Worm (Caenorhabditis elegans): ENCODE results near the gene ceh-100.

Gene ceh-100

DNA sequence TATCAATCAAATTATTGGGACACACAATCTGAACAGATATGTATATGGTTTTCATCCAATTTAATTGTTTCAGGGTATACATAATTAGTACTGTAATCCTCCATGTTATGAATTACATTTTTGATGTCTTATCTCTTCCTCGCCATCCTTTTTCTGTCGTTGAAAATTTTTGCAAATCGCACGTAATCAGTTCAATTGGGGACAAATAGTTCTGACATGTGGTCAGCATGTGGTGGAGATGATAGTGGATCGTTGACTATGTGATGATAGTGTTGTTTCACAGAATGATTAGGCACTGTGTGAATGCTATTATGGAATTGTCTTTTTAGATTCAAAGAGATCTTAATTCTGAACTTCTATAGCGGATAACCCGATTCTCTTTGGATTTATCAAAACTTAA, 11.9 kb upstream of the ceh-100 start:
- TF ChIP-seq cog-1 (tag; optimal IDR thresholded peaks at IDR 0.05) (no peak), klf-2 (GFP tag; conservative IDR thresholded peaks at IDR 0.05) (no peak), ref-1 (GFP tag; conservative IDR thresholded peaks at IDR 0.05) (no peak), med-1 (GFP tag; optimal IDR thresholded peaks at IDR 0.05; ENCODE audit: insufficient read depth) (no peak), tab-1 (GFP tag; IDR thresholded peaks at IDR 0.05) (no peak), T22C8.4 (GFP tag; IDR thresholded peaks at IDR 0.05) (no peak), ztf-29 (GFP tag; IDR thresholded peaks at IDR 0.05) (no peak), ztf-23 (GFP tag; IDR thresholded peaks at IDR 0.05) (no peak), flt-1 (GFP tag; IDR thresholded peaks at IDR 0.05) (no peak)

DNA sequence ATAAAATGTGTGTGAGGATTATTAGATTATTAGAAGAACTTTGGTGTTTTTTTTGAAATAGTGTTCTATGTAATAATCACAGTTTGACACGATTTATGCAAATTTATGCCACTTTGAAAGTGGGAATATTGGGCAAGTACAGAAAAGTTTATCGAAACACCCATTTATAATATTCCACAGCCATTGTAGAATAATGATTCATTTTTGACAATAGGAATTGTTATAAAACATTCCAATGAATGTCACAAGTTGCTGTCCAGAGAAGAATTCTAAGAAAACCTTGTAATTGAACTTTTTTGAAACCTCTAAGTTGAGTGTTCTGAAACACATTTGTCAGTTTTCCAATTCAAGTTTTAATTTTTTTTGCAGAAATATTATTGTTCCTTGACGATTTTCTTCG, 8.7 kb upstream of the ceh-100 start, which contains the start of gene nspe-4:
Gene nspe-4 (plus strand): TSS at position 301 of the 400 bp plus-strand sequence.
- TF ChIP-seq med-1 (GFP tag; optimal IDR thresholded peaks at IDR 0.05; ENCODE audit: insufficient read depth), result no peak

DNA sequence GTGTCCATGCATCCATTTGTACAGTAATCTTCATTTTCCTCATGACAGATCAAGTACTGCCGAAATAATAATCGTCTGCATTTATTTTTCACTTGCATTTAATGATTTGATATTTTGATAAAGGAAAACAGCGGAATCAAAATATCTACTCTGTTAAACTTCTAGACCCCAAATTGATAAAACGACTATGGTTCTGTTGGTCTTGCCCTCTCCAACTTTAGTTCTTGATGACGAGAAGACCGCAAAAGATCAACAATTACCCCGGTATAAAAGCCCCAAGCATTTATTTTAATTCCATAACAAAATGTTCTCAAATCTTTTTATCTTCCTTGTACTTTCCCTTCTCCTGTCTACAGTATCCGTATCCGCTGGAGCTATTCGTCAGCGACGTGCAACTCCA, 5.2 kb upstream of the ceh-100 start, which contains the start of gene Y38E10A.9:
Gene Y38E10A.9 (plus strand): TSS at position 301 of the 400 bp plus-strand sequence.
- TF ChIP-seq med-1 (GFP tag; optimal IDR thresholded peaks at IDR 0.05; ENCODE audit: insufficient read depth) (no peak), ztf-29 (GFP tag; IDR thresholded peaks at IDR 0.05) (no peak), ztf-23 (GFP tag; IDR thresholded peaks at IDR 0.05) (no peak), klf-2 (GFP tag; conservative IDR thresholded peaks at IDR 0.05) (no peak), cog-1 (tag; optimal IDR thresholded peaks at IDR 0.05) (no peak), T22C8.4 (GFP tag; IDR thresholded peaks at IDR 0.05) (no peak), flt-1 (GFP tag; IDR thresholded peaks at IDR 0.05) (no peak), ref-1 (GFP tag; conservative IDR thresholded peaks at IDR 0.05) (no peak), tab-1 (GFP tag; IDR thresholded peaks at IDR 0.05) (no peak)

DNA sequence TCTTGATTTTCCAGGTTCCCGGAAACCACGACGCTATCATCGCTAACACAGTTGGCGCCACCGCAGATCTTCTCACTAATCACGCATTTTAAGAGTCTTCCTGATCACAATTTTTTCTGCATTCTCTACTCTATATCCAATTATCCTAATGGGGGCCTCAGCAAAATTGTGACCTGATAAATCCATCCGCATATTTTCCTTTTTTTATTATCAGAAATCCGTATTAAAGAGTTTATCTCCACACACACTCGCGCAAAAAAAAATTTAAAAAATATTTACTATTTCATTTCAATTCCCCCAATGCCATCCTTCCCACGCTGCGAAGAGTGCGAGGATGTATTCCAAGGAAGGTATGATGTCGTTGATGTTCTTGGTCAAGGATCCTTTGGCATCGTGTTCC, 3.4 kb upstream of the ceh-100 start, which contains the start of gene Y38E10A.8:
Gene Y38E10A.8 (plus strand): TSS at position 301 of the 400 bp plus-strand sequence.
- TF ChIP-seq ztf-29 (GFP tag; IDR thresholded peaks at IDR 0.05), result no peak
- TF ChIP-seq flt-1 (GFP tag; IDR thresholded peaks at IDR 0.05), result no peak
- TF ChIP-seq T22C8.4 (GFP tag; IDR thresholded peaks at IDR 0.05), result no peak
- TF ChIP-seq cog-1 (tag; optimal IDR thresholded peaks at IDR 0.05), result no peak
- no peak for TF ChIP-seq ref-1 (GFP tag; conservative IDR thresholded peaks at IDR 0.05)

DNA sequence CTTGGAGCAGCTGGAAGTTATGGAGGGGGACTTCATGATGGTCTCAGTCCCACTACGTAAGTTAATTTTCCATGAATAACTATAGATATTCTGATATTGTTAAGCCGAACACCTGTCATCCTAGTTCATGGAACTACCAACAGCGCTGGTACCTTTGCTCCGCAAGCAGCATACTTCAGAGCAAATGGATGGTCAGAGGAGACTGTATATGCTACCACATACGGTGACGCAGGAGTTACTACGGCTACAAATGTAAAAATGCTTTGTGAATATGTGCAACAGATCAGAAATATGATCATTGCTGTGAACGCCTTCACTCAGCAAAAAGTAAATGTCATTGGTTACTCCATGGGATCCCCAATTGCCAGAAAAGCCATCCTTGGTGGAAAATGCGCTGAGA, 2.6 kb upstream of the ceh-100 start:
- TF ChIP-seq klf-2 (GFP tag; conservative IDR thresholded peaks at IDR 0.05) (no peak), med-1 (GFP tag; optimal IDR thresholded peaks at IDR 0.05; ENCODE audit: insufficient read depth) (no peak), ztf-23 (GFP tag; IDR thresholded peaks at IDR 0.05) (no peak), flt-1 (GFP tag; IDR thresholded peaks at IDR 0.05) (no peak), cog-1 (tag; optimal IDR thresholded peaks at IDR 0.05) (no peak), ztf-29 (GFP tag; IDR thresholded peaks at IDR 0.05) (no peak), ref-1 (GFP tag; conservative IDR thresholded peaks at IDR 0.05) (no peak), tab-1 (GFP tag; IDR thresholded peaks at IDR 0.05) (no peak), T22C8.4 (GFP tag; IDR thresholded peaks at IDR 0.05) (no peak)

DNA sequence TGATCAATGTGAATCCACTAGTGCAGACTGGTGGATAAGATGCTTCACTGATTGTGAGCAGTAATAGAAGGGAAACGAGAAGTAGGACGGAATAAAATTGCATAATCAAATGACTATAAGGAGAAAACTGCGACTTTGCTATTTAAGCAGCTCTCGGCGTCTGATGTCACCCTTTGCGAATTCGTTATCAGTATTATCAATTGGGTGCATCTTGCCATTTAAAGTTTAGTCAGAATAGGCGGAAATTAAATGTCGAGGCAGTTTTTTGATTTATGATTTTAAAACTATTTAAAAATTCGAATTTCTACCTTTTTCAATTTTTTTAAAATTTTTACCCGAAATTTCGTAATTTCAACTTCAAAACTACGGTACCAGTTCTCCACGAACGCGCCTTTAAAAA, 22.5 kb downstream of the ceh-100 start, which contains the start of gene clec-4:
Gene clec-4 (minus strand): TSS at position 162 of the 400 bp plus-strand sequence.
- TF ChIP-seq med-1 (GFP tag; optimal IDR thresholded peaks at IDR 0.05; ENCODE audit: insufficient read depth) (no peak), T22C8.4 (GFP tag; IDR thresholded peaks at IDR 0.05) (no peak), ztf-29 (GFP tag; IDR thresholded peaks at IDR 0.05) (no peak), ztf-23 (GFP tag; IDR thresholded peaks at IDR 0.05) (no peak), klf-2 (GFP tag; conservative IDR thresholded peaks at IDR 0.05) (no peak), cog-1 (tag; optimal IDR thresholded peaks at IDR 0.05) (no peak), tab-1 (GFP tag; IDR thresholded peaks at IDR 0.05) (no peak), ref-1 (GFP tag; conservative IDR thresholded peaks at IDR 0.05) (no peak), flt-1 (GFP tag; IDR thresholded peaks at IDR 0.05) (no peak)

DNA sequence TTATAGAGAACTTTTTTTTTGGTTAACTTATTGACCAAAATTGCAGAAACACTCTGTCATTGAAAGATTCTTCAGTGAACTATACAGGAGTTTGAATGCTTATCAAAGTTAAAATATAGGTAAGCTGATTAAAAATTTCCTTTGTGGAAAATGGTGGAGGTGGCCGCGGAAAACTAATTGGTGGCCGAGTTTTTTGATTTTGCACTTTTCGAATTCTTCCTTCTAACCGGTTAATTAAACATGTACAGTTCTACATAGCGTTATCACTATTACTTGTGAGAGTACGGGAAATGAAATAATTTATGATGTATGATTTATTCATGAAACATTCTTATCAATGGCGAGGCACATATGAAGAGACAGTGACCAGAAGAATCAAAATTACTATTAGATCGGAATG, 25.7 kb downstream of the ceh-100 start, which contains the start of gene clec-8:
Gene clec-8 (minus strand): TSS at position 308 of the 400 bp plus-strand sequence.
- TF ChIP-seq med-1 (GFP tag; optimal IDR thresholded peaks at IDR 0.05; ENCODE audit: insufficient read depth) (no peak), tab-1 (GFP tag; IDR thresholded peaks at IDR 0.05) (no peak), ztf-29 (GFP tag; IDR thresholded peaks at IDR 0.05) (no peak)

DNA sequence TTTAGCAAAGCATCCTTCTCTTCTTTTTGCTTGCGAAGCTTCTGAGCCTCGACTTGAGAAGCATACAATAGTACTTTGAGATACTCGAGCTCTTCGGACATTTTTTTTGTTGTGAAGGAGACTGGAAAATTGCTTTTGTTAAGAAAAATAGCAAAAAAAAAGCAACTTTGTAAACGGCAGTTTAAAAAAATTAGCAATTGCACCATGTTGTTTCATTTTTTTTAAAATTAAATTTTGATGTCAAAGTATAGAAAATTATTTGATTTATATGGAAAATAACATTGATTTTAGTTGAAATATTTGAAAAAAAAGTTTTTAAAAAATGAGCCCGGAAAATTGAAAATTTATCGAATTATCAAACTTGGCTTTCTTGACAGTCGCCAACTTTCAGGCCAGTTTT, 28.8 kb downstream of the ceh-100 start, which contains the start of gene Y38E10A.3:
Gene Y38E10A.3 (minus strand): TSS at position 101 of the 400 bp plus-strand sequence.
- TF ChIP-seq med-1 (GFP tag; optimal IDR thresholded peaks at IDR 0.05; ENCODE audit: insufficient read depth), result no peak
- TF ChIP-seq cog-1 (tag; optimal IDR thresholded peaks at IDR 0.05), result no peak
- no peak for TF ChIP-seq ztf-23 (GFP tag; IDR thresholded peaks at IDR 0.05)
- no peak for TF ChIP-seq flt-1 (GFP tag; IDR thresholded peaks at IDR 0.05)
- no peak for TF ChIP-seq T22C8.4 (GFP tag; IDR thresholded peaks at IDR 0.05)
- TF ChIP-seq ztf-29 (GFP tag; IDR thresholded peaks at IDR 0.05), result no peak
- no peak for TF ChIP-seq tab-1 (GFP tag; IDR thresholded peaks at IDR 0.05)
- TF ChIP-seq klf-2 (GFP tag; conservative IDR thresholded peaks at IDR 0.05), result no peak

DNA sequence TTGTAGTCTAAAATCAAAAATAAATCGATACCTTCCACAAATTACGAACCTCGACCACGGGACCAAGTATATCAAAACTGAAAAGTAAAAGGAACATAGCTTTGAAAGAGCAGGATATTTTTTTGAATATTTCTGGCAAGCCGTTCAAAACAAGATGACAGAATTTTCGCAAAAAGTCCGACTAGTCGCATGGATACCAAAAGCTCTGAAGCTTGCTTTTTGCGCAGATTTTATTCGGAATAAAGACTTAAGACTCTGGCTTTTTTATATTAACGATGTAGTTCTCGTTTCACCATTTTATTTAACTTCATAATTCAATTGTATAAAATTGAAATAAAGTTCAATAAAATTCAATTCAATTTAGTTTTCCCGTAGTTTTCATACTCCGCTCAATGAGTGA, 29.9 kb downstream of the ceh-100 start, which contains the start of gene Y38E10A.2:
Gene Y38E10A.2 (minus strand): TSS at position 101 of the 400 bp plus-strand sequence.
- TF ChIP-seq T22C8.4 (GFP tag; IDR thresholded peaks at IDR 0.05) (no peak), med-1 (GFP tag; optimal IDR thresholded peaks at IDR 0.05; ENCODE audit: insufficient read depth) (no peak), tab-1 (GFP tag; IDR thresholded peaks at IDR 0.05) (no peak), ztf-29 (GFP tag; IDR thresholded peaks at IDR 0.05) (no peak), klf-2 (GFP tag; conservative IDR thresholded peaks at IDR 0.05) (no peak)

DNA sequence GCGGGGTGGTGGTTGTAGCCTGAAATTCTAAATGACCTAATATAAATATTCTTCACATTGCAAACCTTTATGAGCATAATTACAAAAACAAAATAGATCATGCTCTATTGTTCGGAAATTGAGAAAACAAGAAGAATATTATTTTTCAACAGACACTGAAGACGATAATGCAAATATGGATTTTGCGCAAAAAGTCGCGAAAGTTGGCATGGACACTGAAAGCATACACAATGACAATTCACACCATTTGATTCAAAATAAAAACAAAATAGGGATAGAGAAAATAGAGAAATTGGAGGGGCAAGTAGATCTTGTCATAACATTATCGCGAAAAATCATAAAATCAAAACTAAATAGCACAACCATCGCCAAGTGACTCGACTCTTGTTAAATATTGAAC, 30.7 kb downstream of the ceh-100 start, which contains the start of gene Y38E10A.35:
Gene Y38E10A.35 (minus strand): TSS at position 101 of the 400 bp plus-strand sequence.
- TF ChIP-seq ztf-29 (GFP tag; IDR thresholded peaks at IDR 0.05), result no peak
- TF ChIP-seq ztf-23 (GFP tag; IDR thresholded peaks at IDR 0.05), result no peak
- TF ChIP-seq cog-1 (tag; optimal IDR thresholded peaks at IDR 0.05), result no peak
- TF ChIP-seq T22C8.4 (GFP tag; IDR thresholded peaks at IDR 0.05), result no peak
- TF ChIP-seq tab-1 (GFP tag; IDR thresholded peaks at IDR 0.05), result no peak
- TF ChIP-seq flt-1 (GFP tag; IDR thresholded peaks at IDR 0.05), result no peak
- no peak for TF ChIP-seq klf-2 (GFP tag; conservative IDR thresholded peaks at IDR 0.05)
- TF ChIP-seq med-1 (GFP tag; optimal IDR thresholded peaks at IDR 0.05; ENCODE audit: insufficient read depth), result no peak
- TF ChIP-seq ref-1 (GFP tag; conservative IDR thresholded peaks at IDR 0.05), result no peak

Measured in whole organism, midembryonic.